Fruit fly (Drosophila melanogaster) whole organism, embryonic: ENCODE measurements around the gene CG12608.

Source experiments
- Abd-B ChIP-seq: fragments of 200-800 bp; sonication (Bioruptor generic); optimal IDR thresholded peaks from 2 replicates; lab custom pipeline; 2018; ENCODE audit warnings: missing biosample characterization, mild to moderate bottlenecking, missing genetic modification characterization, moderate library complexity
- Asciz ChIP-seq: fragments of 200-800 bp; sonication (Bioruptor generic); optimal IDR thresholded peaks from 2 replicates; lab custom pipeline; 2017; ENCODE audit warnings: missing biosample characterization, mild to moderate bottlenecking, missing genetic modification characterization, missing genetic modification reagents
- Atf-2 ChIP-seq: fragments of 200-800 bp; sonication (Bioruptor generic); optimal IDR thresholded peaks from 2 replicates; lab custom pipeline; 2016; ENCODE audit warnings: missing biosample characterization, missing genetic modification characterization
- BEAF-32 ChIP-seq: fragments of 200-800 bp; sonication (Bioruptor generic); optimal IDR thresholded peaks from 3 replicates; lab custom pipeline; 2017; ENCODE audit warnings: missing biosample characterization, missing genetic modification characterization, mild to moderate bottlenecking, moderate library complexity, missing genetic modification reagents
- CG10462 ChIP-seq: fragments of 200-800 bp; sonication (Bioruptor generic); optimal IDR thresholded peaks from 2 replicates; lab custom pipeline; 2016; ENCODE audit warnings: missing biosample characterization, missing genetic modification characterization
- CG10565 ChIP-seq: fragments of 200-800 bp; sonication (Bioruptor generic); optimal IDR thresholded peaks from 3 replicates; lab custom pipeline; 2016; ENCODE audit warnings: missing biosample characterization, mild to moderate bottlenecking, missing genetic modification characterization
- CG11085 ChIP-seq: fragments of 200-800 bp; sonication (Bioruptor generic); IDR thresholded peaks from 2 replicates; pipeline ENCODE4 v1.3.6; 2022; ENCODE audit warnings: missing biosample characterization, missing genetic modification characterization
- CG12769 ChIP-seq: fragments of 200-800 bp; sonication (Bioruptor generic); optimal IDR thresholded peaks from 2 replicates; lab custom pipeline; 2019; ENCODE audit warnings: missing biosample characterization, mild to moderate bottlenecking, missing genetic modification characterization, moderate library complexity
- CG14710 ChIP-seq: fragments of 200-800 bp; sonication (Bioruptor generic); optimal IDR thresholded peaks from 3 replicates; lab custom pipeline; 2019; ENCODE audit warnings: missing biosample characterization, mild to moderate bottlenecking, missing genetic modification characterization, moderate library complexity
- CG15514 ChIP-seq: fragments of 200-800 bp; sonication (Bioruptor generic); optimal IDR thresholded peaks from 3 replicates; lab custom pipeline; 2017; ENCODE audit warnings: missing biosample characterization, missing genetic modification characterization, mild to moderate bottlenecking, moderate library complexity, missing genetic modification reagents
- CG18011 ChIP-seq: fragments of 200-800 bp; sonication (Bioruptor generic); optimal IDR thresholded peaks from 2 replicates; lab custom pipeline; 2017; ENCODE audit warnings: missing biosample characterization, missing genetic modification characterization, mild to moderate bottlenecking, moderate library complexity, missing genotype
- CG2889 ChIP-seq: fragments of 200-800 bp; sonication (Bioruptor generic); IDR thresholded peaks from 3 replicates; pipeline ENCODE4 v1.3.6; 2022; ENCODE audit warnings: missing biosample characterization, missing genetic modification characterization
- CG5245 ChIP-seq: fragments of 200-800 bp; sonication (Bioruptor generic); optimal IDR thresholded peaks from 3 replicates; lab custom pipeline; 2016; ENCODE audit warnings: missing biosample characterization, missing genetic modification characterization
- CG7357 ChIP-seq: fragments of 200-800 bp; sonication (Bioruptor generic); IDR thresholded peaks from 3 replicates; pipeline ENCODE4 v1.3.6; 2022; ENCODE audit warnings: missing biosample characterization, missing genetic modification characterization
- CG8359 ChIP-seq: fragments of 200-800 bp; sonication (Bioruptor generic); optimal IDR thresholded peaks from 2 replicates; lab custom pipeline; 2017; ENCODE audit warnings: missing biosample characterization, mild to moderate bottlenecking, missing genetic modification characterization, borderline replicate concordance
- CG8388 ChIP-seq: fragments of 200-800 bp; sonication (Bioruptor generic); optimal IDR thresholded peaks from 2 replicates; lab custom pipeline; 2019; ENCODE audit warnings: missing biosample characterization, mild to moderate bottlenecking, missing genetic modification characterization, moderate library complexity
- CG8944 ChIP-seq: fragments of 200-800 bp; sonication (Bioruptor generic); optimal IDR thresholded peaks from 3 replicates; lab custom pipeline; 2016; ENCODE audit warnings: missing biosample characterization, missing genetic modification characterization
- Dad ChIP-seq: fragments of 200-800 bp; sonication (Bioruptor generic); optimal IDR thresholded peaks from 3 replicates; lab custom pipeline; 2016; ENCODE audit warnings: missing biosample characterization, missing genetic modification characterization
- Dref ChIP-seq: fragments of 200-800 bp; sonication (Bioruptor generic); IDR thresholded peaks from 2 replicates; pipeline ENCODE4 v1.3.6; 2022; ENCODE audit warnings: missing biosample characterization, missing genetic modification characterization
- MESR4 ChIP-seq: fragments of 200-800 bp; sonication (Bioruptor generic); optimal IDR thresholded peaks from 2 replicates; lab custom pipeline; 2018; ENCODE audit warnings: missing biosample characterization, mild to moderate bottlenecking, missing genetic modification characterization, moderate library complexity
- Nf-YA ChIP-seq: fragments of 200-800 bp; sonication (Bioruptor generic); IDR thresholded peaks from 2 replicates; pipeline ENCODE4 v1.3.6; 2022; ENCODE audit warnings: missing biosample characterization, missing genetic modification characterization
- Nf-YB ChIP-seq: fragments of 200-800 bp; sonication (Bioruptor generic); optimal IDR thresholded peaks from 3 replicates; lab custom pipeline; 2019; ENCODE audit warnings: missing biosample characterization, mild to moderate bottlenecking, missing genetic modification characterization, moderate library complexity
- Nf-YC ChIP-seq: fragments of 200-800 bp; optimal IDR thresholded peaks from 3 replicates; lab custom pipeline; 2019; ENCODE audit warnings: missing biosample characterization, mild to moderate bottlenecking, missing genetic modification characterization, moderate library complexity
- Six4 ChIP-seq: fragments of 200-800 bp; sonication (Bioruptor generic); optimal IDR thresholded peaks from 2 replicates; lab custom pipeline; 2016; ENCODE audit warnings: missing biosample characterization, missing genetic modification characterization
- Sox100B ChIP-seq: fragments of 200-800 bp; sonication (Bioruptor generic); optimal IDR thresholded peaks from 3 replicates; lab custom pipeline; 2018; ENCODE audit warnings: missing biosample characterization, mild to moderate bottlenecking, missing genetic modification characterization
- Stat92E ChIP-seq, 3 experiments: fragments of >200 bp in 2 of 3; fragments of 200-800 bp in 1 of 3; sonication (Bioruptor generic) in 1 of 3; optimal IDR thresholded peaks; 2 replicates each; lab custom pipeline; 2017 to 2019; ENCODE audit warnings: missing biosample characterization in 3 of 3, missing genetic modification characterization in 3 of 3, mild to moderate bottlenecking in 1 of 3, moderate library complexity in 1 of 3
- cas ChIP-seq: fragments of 200-800 bp; sonication (Bioruptor generic); IDR thresholded peaks from 2 replicates; pipeline ENCODE4 v1.3.6; 2022; ENCODE audit warnings: missing biosample characterization, missing genetic modification characterization
- corto ChIP-seq: fragments of 200-800 bp; sonication (Bioruptor generic); optimal IDR thresholded peaks from 2 replicates; lab custom pipeline; 2016; ENCODE audit warnings: missing biosample characterization, mild to moderate bottlenecking, missing genetic modification characterization, moderate library complexity
- crc ChIP-seq: fragments of 200-800 bp; sonication (Bioruptor generic); optimal IDR thresholded peaks from 2 replicates; lab custom pipeline; 2016; ENCODE audit warnings: missing biosample characterization, missing genetic modification characterization
- croc ChIP-seq: fragments of 200-800 bp; sonication (Bioruptor generic); conservative IDR thresholded peaks from 3 replicates; pipeline ENCODE4 v1.3.6; 2022; ENCODE audit warnings: missing biosample characterization, missing genetic modification characterization
- disco-r ChIP-seq: fragments of 200-800 bp; sonication (Bioruptor generic); optimal IDR thresholded peaks from 2 replicates; lab custom pipeline; 2016; ENCODE audit warnings: missing biosample characterization, missing genetic modification characterization
- dm ChIP-seq: fragments of 200-800 bp; sonication (Bioruptor generic); optimal IDR thresholded peaks from 3 replicates; lab custom pipeline; 2016; ENCODE audit warnings: missing biosample characterization, missing genetic modification characterization
- en ChIP-seq: fragments of 200-800 bp; sonication (Bioruptor generic); optimal IDR thresholded peaks from 2 replicates; lab custom pipeline; 2016; ENCODE audit warnings: missing biosample characterization, missing genetic modification characterization
- esg ChIP-seq: fragments of 200-800 bp; sonication (Bioruptor generic); conservative IDR thresholded peaks from 2 replicates; pipeline ENCODE4 v1.3.6; 2022; ENCODE audit warnings: missing biosample characterization, missing genetic modification characterization
- exex ChIP-seq: fragments of 200-800 bp; sonication (Bioruptor generic); optimal IDR thresholded peaks from 4 replicates; lab custom pipeline; 2018; ENCODE audit warnings: missing biosample characterization, mild to moderate bottlenecking, missing genetic modification characterization, moderate library complexity
- gsb-n ChIP-seq: fragments of 200-800 bp; sonication (Bioruptor generic); optimal IDR thresholded peaks from 3 replicates; lab custom pipeline; 2018; ENCODE audit warnings: missing biosample characterization, mild to moderate bottlenecking, missing genetic modification characterization
- gt ChIP-seq: fragments of 200-800 bp; sonication (Bioruptor generic); IDR thresholded peaks from 2 replicates; pipeline ENCODE4 v1.3.6; 2022; ENCODE audit warnings: missing biosample characterization, missing genetic modification characterization
- kay ChIP-seq: fragments of 200-800 bp; sonication (Bioruptor generic); optimal IDR thresholded peaks from 2 replicates; lab custom pipeline; 2016; ENCODE audit warnings: missing biosample characterization, missing genetic modification characterization
- ken ChIP-seq: fragments of 200-800 bp; sonication (Bioruptor generic); IDR thresholded peaks from 3 replicates; pipeline ENCODE4 v1.3.6; 2022; ENCODE audit warnings: missing biosample characterization, missing genetic modification characterization
- lab ChIP-seq: fragments of 200-800 bp; sonication (Bioruptor generic); optimal IDR thresholded peaks from 3 replicates; lab custom pipeline; 2017; ENCODE audit warnings: missing biosample characterization, missing genetic modification characterization, mild to moderate bottlenecking, moderate library complexity, missing genetic modification reagents
- lmd ChIP-seq: fragments of 200-800 bp; sonication (Bioruptor generic); IDR thresholded peaks from 2 replicates; pipeline ENCODE4 v1.3.6; 2022; ENCODE audit warnings: missing biosample characterization, missing genetic modification characterization
- pros ChIP-seq: fragments of 200-800 bp; sonication (Bioruptor generic); optimal IDR thresholded peaks from 3 replicates; lab custom pipeline; 2019; ENCODE audit warnings: missing biosample characterization, mild to moderate bottlenecking, missing genetic modification characterization, moderate library complexity
- psq ChIP-seq: fragments of 200-800 bp; sonication (Bioruptor generic); optimal IDR thresholded peaks from 2 replicates; lab custom pipeline; 2017; ENCODE audit warnings: missing biosample characterization, missing genetic modification characterization
- sna ChIP-seq: fragments of 200-800 bp; sonication (Bioruptor generic); IDR thresholded peaks from 2 replicates; pipeline ENCODE4 v1.3.6; 2022; ENCODE audit warnings: missing biosample characterization, missing genetic modification characterization; ENCODE audit not compliant: partially characterized antibody
- ttk ChIP-seq: fragments of 200-800 bp; sonication (Bioruptor generic); IDR thresholded peaks from 2 replicates; pipeline ENCODE4 v2.1.2; 2022; ENCODE audit warnings: missing biosample characterization, missing genetic modification characterization
- vnd ChIP-seq: fragments of 200-800 bp; sonication (Bioruptor generic); IDR thresholded peaks from 3 replicates; pipeline ENCODE4 v1.3.6; 2022; ENCODE audit warnings: missing biosample characterization, missing genetic modification characterization; ENCODE audit not compliant: partially characterized antibody
- wek ChIP-seq: fragments of 200-800 bp; sonication (Bioruptor generic); optimal IDR thresholded peaks from 3 replicates; lab custom pipeline; 2018; ENCODE audit warnings: missing biosample characterization, mild to moderate bottlenecking, missing genetic modification characterization, moderate library complexity
- yki ChIP-seq: fragments of >200 bp; optimal IDR thresholded peaks from 3 replicates; lab custom pipeline; 2018
- zf30C ChIP-seq: fragments of 200-800 bp; sonication (Bioruptor generic); optimal IDR thresholded peaks from 3 replicates; lab custom pipeline; 2018; ENCODE audit warnings: missing biosample characterization, mild to moderate bottlenecking, missing genetic modification characterization

CG12608 gene

DNA sequence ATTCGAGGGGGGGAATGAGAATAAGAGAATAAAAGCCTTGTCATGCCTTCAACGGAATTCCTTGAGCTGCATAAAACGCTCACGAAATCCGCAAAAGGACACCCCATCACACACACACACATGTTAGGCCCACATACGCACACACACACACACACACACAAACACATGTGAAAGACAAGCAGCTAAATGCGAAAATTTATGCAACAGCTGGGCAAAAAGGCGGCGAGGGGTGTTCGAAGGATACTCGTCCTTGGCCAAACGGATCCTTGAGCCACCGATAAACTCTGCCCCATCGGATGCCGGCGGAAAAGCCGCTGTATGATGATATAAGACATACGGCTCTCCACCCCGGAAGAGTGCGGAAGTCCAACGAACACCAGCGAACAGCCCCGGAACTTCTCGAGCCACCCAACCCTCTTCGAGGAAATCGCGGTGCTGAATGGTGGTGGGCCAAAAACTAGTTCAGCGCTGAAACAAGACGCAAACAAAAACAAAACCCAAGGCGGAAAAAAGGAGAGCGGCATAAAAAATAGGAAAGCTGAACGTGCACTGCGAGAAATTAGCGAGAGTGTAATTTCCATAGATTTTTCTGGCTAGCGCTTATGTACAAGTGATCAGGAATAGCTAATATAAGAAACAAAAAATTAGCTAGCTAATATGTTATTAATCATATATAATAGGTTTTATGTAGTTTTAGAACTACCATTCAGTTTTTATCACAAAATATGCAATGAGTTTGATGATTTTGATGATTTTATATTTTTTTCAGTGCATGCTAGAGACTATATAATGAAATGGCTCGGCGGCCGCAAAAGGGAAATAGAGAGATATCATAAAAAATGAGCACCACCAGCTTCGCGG is 39.3 kb upstream of the CG12608 start (continued):
- TF ChIP-seq ken (GFP tag; lab: Robert Waterston, UW) (no peak), Nf-YA (peak; percentile 21; the same call in 1 of the 2 replicates), disco-r (GFP tag; lab: Kevin White, UChicago) (no peak), CG11085 (GFP tag; lab: Robert Waterston, UW) (0 out of 2 replicates have a peak, but pooled peaks have one; percentile 17), CG8944 (GFP tag; lab: Kevin White, UChicago) (no peak), ttk (GFP tag; lab: Robert Waterston, UW) (no peak), en (GFP tag; lab: Kevin White, UChicago) (no peak), CG12769 (tag; lab: Kevin White, UChicago) (no peak), Dad (GFP tag; lab: Kevin White, UChicago) (no peak), CG14710 (tag; lab: Kevin White, UChicago) (peak; percentile 39), CG10462 (GFP tag; lab: Kevin White, UChicago) (no peak), dm (GFP tag; lab: Kevin White, UChicago) (no peak), cas (GFP tag; lab: Robert Waterston, UW) (no peak), MESR4 (GFP tag; lab: Kevin White, UChicago) (no peak), CG15514 (peak; percentile 52), zf30C (GFP tag; lab: Kevin White, UChicago) (peak; percentile 68), croc (peak; percentile 28; the same call in 1 of the 3 replicates), Abd-B (GFP tag; lab: Kevin White, UChicago) (peak; percentile 47), BEAF-32 (no peak), exex (tag; lab: Kevin White, UChicago) (no peak), crc (no peak), CG7357 (GFP tag; lab: Robert Waterston, UW) (no peak), psq (no peak), Stat92E (GFP tag; optimal IDR thresholded peaks at IDR 0.05; lab: Kevin White, UChicago) (no peak), Atf-2 (GFP tag; lab: Kevin White, UChicago) (no peak), CG18011 (GFP tag; lab: Kevin White, UChicago) (no peak), CG2889 (GFP tag; lab: Robert Waterston, UW) (no peak), kay (no peak), wek (GFP tag; lab: Kevin White, UChicago) (no peak), sna (GFP tag; lab: Robert Waterston, UW) (no peak), corto (GFP tag; lab: Kevin White, UChicago) (no peak), esg (GFP tag; lab: Robert Waterston, UW) (peak; percentile 57), CG8388 (GFP tag; lab: Kevin White, UChicago) (peak; percentile 56), lab (GFP tag; lab: Kevin White, UChicago) (peak; percentile 71), lmd (GFP tag; lab: Robert Waterston, UW) (no peak), Nf-YC (tag; lab: Kevin White, UChicago) (peak; percentile 44), CG5245 (GFP tag; lab: Kevin White, UChicago) (no peak), gt (GFP tag; lab: Robert Waterston, UW) (no peak), vnd (GFP tag; lab: Robert Waterston, UW) (no peak), pros (GFP tag; lab: Kevin White, UChicago) (peak; percentile 85), Asciz (GFP tag; lab: Kevin White, UChicago) (peak; percentile 47), CG10565 (GFP tag; lab: Kevin White, UChicago) (no peak), Nf-YB (GFP tag; lab: Kevin White, UChicago) (no peak), Sox100B (GFP tag; lab: Kevin White, UChicago) (peak; percentile 57), gsb-n (tag; lab: Kevin White, UChicago) (peak; percentile 43), CG8359 (GFP tag; lab: Kevin White, UChicago) (no peak), yki (no peak), Six4 (no peak), Dref (GFP tag; lab: Robert Waterston, UW) (no peak)
